ENCODE assay signal across 2 fruit fly cellular contexts in the genomic region with DNA sequence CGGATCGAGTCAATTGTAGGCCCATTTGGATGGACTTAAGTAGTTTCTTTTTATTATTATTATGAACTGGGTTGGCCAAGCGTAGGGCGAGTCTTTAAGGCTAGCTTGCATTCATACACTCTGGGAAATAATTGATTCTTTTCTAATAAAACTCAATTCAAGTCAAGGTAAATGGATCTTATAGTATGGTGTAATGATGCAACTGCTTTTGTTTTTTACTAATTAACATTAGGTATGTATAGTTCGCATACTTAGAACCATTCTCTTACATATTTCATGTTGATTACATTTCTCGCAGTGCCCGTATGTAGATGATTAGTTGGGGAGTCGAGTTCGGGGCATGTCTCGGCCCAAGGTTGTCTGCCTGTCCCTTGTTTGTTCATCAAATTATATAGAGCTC.
TF ChIP-seq lines count a peak whose summit lies in the region.

No protein-coding gene starts in this region.

TF ChIP-seq in whole organism, embryonic, 481 proteins besides CTCF, POLR2A, EP300 and RAD21 (continued from another document):
- TF ChIP-seq Trl (optimal IDR thresholded peaks at IDR 0.05; lab: Kevin White, UChicago) (no peak), Trl (GFP tag; optimal IDR thresholded peaks at IDR 0.05; lab: Kevin White, UChicago) (peak; percentile 7), fu2 (GFP tag; optimal IDR thresholded peaks at IDR 0.05; lab: Kevin White, UChicago) (no peak), gem (tag; optimal IDR thresholded peaks at IDR 0.05; lab: Kevin White, UChicago) (peak; percentile 39), Fer3 (tag; optimal IDR thresholded peaks at IDR 0.05; lab: Kevin White, UChicago) (no peak), Xrp1 (GFP tag; IDR thresholded peaks at IDR 0.05; lab: Robert Waterston, UW) (peak; percentile 34; the same call in 1 of the 2 replicates), Mrtf (GFP tag; IDR thresholded peaks at IDR 0.05; lab: Robert Waterston, UW) (no peak), phol (tag; optimal IDR thresholded peaks at IDR 0.05; lab: Kevin White, UChicago) (peak; percentile 4), CG7987 (GFP tag; optimal IDR thresholded peaks at IDR 0.05; lab: Kevin White, UChicago) (no peak), Drgx (GFP tag; IDR thresholded peaks at IDR 0.05; lab: Robert Waterston, UW) (no peak), CG11696 (GFP tag; IDR thresholded peaks at IDR 0.05; lab: Robert Waterston, UW) (0 out of 2 replicates have a peak, but pooled peaks have one; percentile 21), Dbx (GFP tag; IDR thresholded peaks at IDR 0.05; lab: Robert Waterston, UW) (no peak), sens (GFP tag; lab: Kevin White, UChicago) (peak; percentile 79), CG2678 (tag; optimal IDR thresholded peaks at IDR 0.05; lab: Kevin White, UChicago) (peak; percentile 36), CG3163 (GFP tag; optimal IDR thresholded peaks at IDR 0.05; lab: Kevin White, UChicago) (no peak), H15 (GFP tag; IDR thresholded peaks at IDR 0.05; lab: Robert Waterston, UW) (peak; percentile 27; the same call in 1 of the 3 replicates), YL-1 (GFP tag; optimal IDR thresholded peaks at IDR 0.05; lab: Kevin White, UChicago) (no peak), CG12391 (tag; optimal IDR thresholded peaks at IDR 0.05; lab: Kevin White, UChicago) (peak; percentile 17), grau (tag; optimal IDR thresholded peaks at IDR 0.05; lab: Kevin White, UChicago) (peak; percentile 17), CG30403 (GFP tag; optimal IDR thresholded peaks at IDR 0.05; lab: Kevin White, UChicago) (peak; percentile 31), lmd (GFP tag; IDR thresholded peaks at IDR 0.05; lab: Robert Waterston, UW) (peak; percentile 20; the same call in 1 of the 2 replicates), CG7357 (GFP tag; IDR thresholded peaks at IDR 0.05; lab: Robert Waterston, UW) (peak; percentile 18; the same call in 1 of the 3 replicates), Aef1 (GFP tag; IDR thresholded peaks at IDR 0.05; lab: Robert Waterston, UW) (no peak), dpn (GFP tag; optimal IDR thresholded peaks at IDR 0.05; lab: Kevin White, UChicago) (peak in 1 of 2 experiments; percentile 3), Sox102F (GFP tag; optimal IDR thresholded peaks at IDR 0.05; lab: Kevin White, UChicago) (peak; percentile 5), MTF-1 (GFP tag; optimal IDR thresholded peaks at IDR 0.05; lab: Kevin White, UChicago; ENCODE audit: borderline replicate concordance) (no peak), Pdp1 (GFP tag; optimal IDR thresholded peaks at IDR 0.05; lab: Kevin White, UChicago) (peak in 1 of 2 experiments; percentile 6), CG8281 (tag; optimal IDR thresholded peaks at IDR 0.05; lab: Kevin White, UChicago) (no peak), sob (GFP tag; IDR thresholded peaks at IDR 0.05; lab: Robert Waterston, UW) (no peak), HLH3B (GFP tag; IDR thresholded peaks at IDR 0.05; lab: Robert Waterston, UW) (no peak), Ptx1 (GFP tag; IDR thresholded peaks at IDR 0.05; lab: Robert Waterston, UW) (peak; percentile 41; the same call in 1 of the 2 replicates), dmrt99B (tag; optimal IDR thresholded peaks at IDR 0.05; lab: Kevin White, UChicago) (peak; percentile 15), ind (GFP tag; optimal IDR thresholded peaks at IDR 0.05; lab: Kevin White, UChicago) (peak; percentile 6), dmrt11E (tag; optimal IDR thresholded peaks at IDR 0.05; lab: Kevin White, UChicago) (peak; percentile 43), cas (GFP tag; IDR thresholded peaks at IDR 0.05; lab: Robert Waterston, UW) (no peak), C15 (GFP tag; IDR thresholded peaks at IDR 0.05; lab: Robert Waterston, UW) (no peak), CG10979 (tag; optimal IDR thresholded peaks at IDR 0.05; lab: Kevin White, UChicago) (peak; percentile 15), CG11456 (GFP tag; IDR thresholded peaks at IDR 0.05; lab: Robert Waterston, UW) (no peak), CG2120 (GFP tag; optimal IDR thresholded peaks at IDR 0.05; lab: Kevin White, UChicago) (peak; percentile 21), CG8089 (GFP tag; optimal IDR thresholded peaks at IDR 0.05; lab: Kevin White, UChicago) (no peak), Oli (tag; optimal IDR thresholded peaks at IDR 0.05; lab: Kevin White, UChicago) (peak; percentile 2), nom (GFP tag; optimal IDR thresholded peaks at IDR 0.05; lab: Kevin White, UChicago) (no peak), Med (GFP tag; lab: Kevin White, UChicago) (peak; percentile 27), Hmr (GFP tag; optimal IDR thresholded peaks at IDR 0.05; lab: Kevin White, UChicago) (peak; percentile 4), Hr51 (GFP tag; optimal IDR thresholded peaks at IDR 0.05; lab: Kevin White, UChicago) (peak in 1 of 2 experiments; percentile 10), bsh (GFP tag; optimal IDR thresholded peaks at IDR 0.05; lab: Kevin White, UChicago) (peak; percentile 38 to 53), CG17612 (GFP tag; IDR thresholded peaks at IDR 0.05; lab: Robert Waterston, UW) (no peak), CG2712 (tag; optimal IDR thresholded peaks at IDR 0.05; lab: Kevin White, UChicago) (peak; percentile 37), CG14441 (GFP tag; IDR thresholded peaks at IDR 0.05; lab: Robert Waterston, UW) (0 out of 2 replicates have a peak, but pooled peaks have one; percentile 28), Blimp-1 (GFP tag; optimal IDR thresholded peaks at IDR 0.05; lab: Kevin White, UChicago) (peak; percentile 25), CG1603 (tag; optimal IDR thresholded peaks at IDR 0.05; lab: Kevin White, UChicago) (peak; percentile 20), CG6854 (GFP tag; optimal IDR thresholded peaks at IDR 0.05; lab: Kevin White, UChicago) (no peak), pita (GFP tag; optimal IDR thresholded peaks at IDR 0.05; lab: Kevin White, UChicago) (no peak), CG7839 (tag; optimal IDR thresholded peaks at IDR 0.05; lab: Kevin White, UChicago) (peak; percentile 44), CG18599 (GFP tag; optimal IDR thresholded peaks at IDR 0.05; lab: Kevin White, UChicago) (peak; percentile 7), CG8290 (GFP tag; optimal IDR thresholded peaks at IDR 0.05; lab: Kevin White, UChicago) (no peak), CG8290 (tag; optimal IDR thresholded peaks at IDR 0.05; lab: Kevin White, UChicago) (peak in 1 of 2 experiments; percentile 13), Mes4 (GFP tag; optimal IDR thresholded peaks at IDR 0.05; lab: Kevin White, UChicago) (no peak), unpg (GFP tag; optimal IDR thresholded peaks at IDR 0.05; lab: Kevin White, UChicago) (peak; percentile 29), CG11695 (GFP tag; IDR thresholded peaks at IDR 0.05; lab: Robert Waterston, UW) (0 out of 3 replicates have a peak, but pooled peaks have one; percentile 14), croc (GFP tag; conservative IDR thresholded peaks at IDR 0.05; lab: Robert Waterston, UW) (no peak)

TF ChIP-seq in whole organism, prepupa, 60 proteins besides CTCF, POLR2A, EP300 and RAD21 (continued from another document):
- TF ChIP-seq net (GFP tag; optimal IDR thresholded peaks at IDR 0.05; lab: Kevin White, UChicago): peak; percentile 39
- TF ChIP-seq Smox (GFP tag; optimal IDR thresholded peaks at IDR 0.05; lab: Kevin White, UChicago): no peak
- TF ChIP-seq CG8119 (GFP tag; IDR thresholded peaks at IDR 0.05; lab: Robert Waterston, UW): peak; percentile 36; the same call in 2 of the 3 replicates
- TF ChIP-seq acj6 (GFP tag; optimal IDR thresholded peaks at IDR 0.05; lab: Kevin White, UChicago): peak; percentile 24
- peak; percentile 60 for TF ChIP-seq dsx (GFP tag; optimal IDR thresholded peaks at IDR 0.05; lab: Kevin White, UChicago; ENCODE audit: poor library complexity, severe bottlenecking)
- peak; percentile 19 for TF ChIP-seq CG6792 (GFP tag; optimal IDR thresholded peaks at IDR 0.05; lab: Kevin White, UChicago)
- TF ChIP-seq CG3032 (tag; optimal IDR thresholded peaks at IDR 0.05; lab: Kevin White, UChicago): peak; percentile 57
- no peak for TF ChIP-seq CG4318 (GFP tag; optimal IDR thresholded peaks at IDR 0.05; lab: Kevin White, UChicago)
- TF ChIP-seq CG10631 (GFP tag; optimal IDR thresholded peaks at IDR 0.05; lab: Kevin White, UChicago): peak; percentile 58
- no peak for TF ChIP-seq Sox102F (GFP tag; optimal IDR thresholded peaks at IDR 0.05; lab: Kevin White, UChicago)
- TF ChIP-seq fd59A (GFP tag; optimal IDR thresholded peaks at IDR 0.05; lab: Kevin White, UChicago): peak; percentile 35
- TF ChIP-seq fd85E (GFP tag; optimal IDR thresholded peaks at IDR 0.05; lab: Kevin White, UChicago): no peak
- TF ChIP-seq ss (GFP tag; optimal IDR thresholded peaks at IDR 0.05; lab: Kevin White, UChicago): peak in 1 of 2 experiments; percentile 6
- no peak for TF ChIP-seq cyc (GFP tag; optimal IDR thresholded peaks at IDR 0.05; lab: Kevin White, UChicago)
- TF ChIP-seq dac (GFP tag; optimal IDR thresholded peaks at IDR 0.05; lab: Kevin White, UChicago): no peak
- no peak for TF ChIP-seq Blimp-1 (GFP tag; optimal IDR thresholded peaks at IDR 0.05; lab: Kevin White, UChicago)
- no peak for TF ChIP-seq CG31627 (GFP tag; optimal IDR thresholded peaks at IDR 0.05; lab: Kevin White, UChicago)
- peak; percentile 60; the same call in 2 of the 3 replicates for TF ChIP-seq CG6163 (GFP tag; IDR thresholded peaks at IDR 0.05; lab: Robert Waterston, UW)
- TF ChIP-seq spab (GFP tag; optimal IDR thresholded peaks at IDR 0.05; lab: Kevin White, UChicago): peak; percentile 42
- TF ChIP-seq CG6276 (GFP tag; optimal IDR thresholded peaks at IDR 0.05; lab: Kevin White, UChicago): no peak
- TF ChIP-seq Sox14 (GFP tag; optimal IDR thresholded peaks at IDR 0.05; lab: Kevin White, UChicago): peak; percentile 31
- TF ChIP-seq CG11294 (GFP tag; IDR thresholded peaks at IDR 0.05; lab: Robert Waterston, UW): no peak
- no peak for TF ChIP-seq fkh (GFP tag; optimal IDR thresholded peaks at IDR 0.05; lab: Kevin White, UChicago)
- no peak for TF ChIP-seq eg (GFP tag; IDR thresholded peaks at IDR 0.05; lab: Robert Waterston, UW)
- TF ChIP-seq Hr4 (GFP tag; optimal IDR thresholded peaks at IDR 0.05; lab: Kevin White, UChicago): no peak
- peak; percentile 57 for TF ChIP-seq CG1621 (tag; optimal IDR thresholded peaks at IDR 0.05; lab: Kevin White, UChicago)
- TF ChIP-seq Lpt (GFP tag; optimal IDR thresholded peaks at IDR 0.05; lab: Kevin White, UChicago): no peak
- no peak for TF ChIP-seq lz (GFP tag; optimal IDR thresholded peaks at IDR 0.05; lab: Kevin White, UChicago)
